Fruit fly (Drosophila melanogaster) whole organism, embryonic: ENCODE measurements around the gene alphaTub67C.

ENCODE experiments used
- Antp ChIP-seq: fragments of 200-800 bp; sonication (Bioruptor generic); optimal IDR thresholded peaks from 3 replicates; lab custom pipeline; 2016; ENCODE audit warnings: missing biosample characterization, missing genetic modification characterization
- B-H2 ChIP-seq: fragments of 200-800 bp; sonication (Bioruptor generic); optimal IDR thresholded peaks from 2 replicates; lab custom pipeline; 2018; ENCODE audit warnings: missing biosample characterization, mild to moderate bottlenecking, missing genetic modification characterization
- Blimp-1 ChIP-seq: fragments of 200-800 bp; sonication (Bioruptor generic); optimal IDR thresholded peaks from 3 replicates; lab custom pipeline; 2018; ENCODE audit warnings: missing biosample characterization, missing genetic modification characterization, mild to moderate bottlenecking, moderate library complexity, missing genetic modification reagents
- CG10209 ChIP-seq: fragments of 200-800 bp; sonication (Bioruptor generic); optimal IDR thresholded peaks from 3 replicates; lab custom pipeline; 2017; ENCODE audit warnings: missing biosample characterization, mild to moderate bottlenecking, missing genetic modification characterization, missing genetic modification reagents
- CG1024 ChIP-seq: fragments of 200-800 bp; sonication (Bioruptor generic); IDR thresholded peaks from 2 replicates; pipeline ENCODE4 v1.3.6; 2022; ENCODE audit warnings: missing biosample characterization, missing genetic modification characterization
- CG10431 ChIP-seq: fragments of 200-800 bp; sonication (Bioruptor generic); optimal IDR thresholded peaks from 3 replicates; lab custom pipeline; 2018; ENCODE audit warnings: missing biosample characterization, mild to moderate bottlenecking, missing genetic modification characterization
- CG11398 ChIP-seq: fragments of 200-800 bp; sonication (Bioruptor generic); optimal IDR thresholded peaks from 2 replicates; lab custom pipeline; 2016; ENCODE audit warnings: missing biosample characterization, missing genetic modification characterization
- CG12299 ChIP-seq: fragments of 200-800 bp; sonication (Bioruptor generic); optimal IDR thresholded peaks from 2 replicates; lab custom pipeline; 2018; ENCODE audit warnings: missing biosample characterization, mild to moderate bottlenecking, missing genetic modification characterization
- CG12659 ChIP-seq: fragments of 200-800 bp; sonication (Bioruptor generic); optimal IDR thresholded peaks from 3 replicates; lab custom pipeline; 2017; ENCODE audit warnings: mild to moderate bottlenecking, missing biosample characterization, missing genetic modification reagents, missing genetic modification characterization
- CG14965 ChIP-seq: fragments of 200-800 bp; sonication (Bioruptor generic); optimal IDR thresholded peaks from 2 replicates; lab custom pipeline; 2016; ENCODE audit warnings: missing biosample characterization, missing genetic modification characterization, borderline replicate concordance
- CG1529 ChIP-seq: fragments of 200-800 bp; sonication (Bioruptor generic); optimal IDR thresholded peaks from 3 replicates; lab custom pipeline; 2018; ENCODE audit warnings: missing biosample characterization, missing genetic modification characterization
- CG15601 ChIP-seq: fragments of 200-800 bp; sonication (Bioruptor generic); optimal IDR thresholded peaks from 3 replicates; lab custom pipeline; 2019; ENCODE audit warnings: missing biosample characterization, mild to moderate bottlenecking, missing genetic modification characterization, moderate library complexity
- CG18476 ChIP-seq: fragments of 200-800 bp; sonication (Bioruptor generic); optimal IDR thresholded peaks from 2 replicates; lab custom pipeline; 2016; ENCODE audit warnings: missing biosample characterization, mild to moderate bottlenecking, missing genetic modification characterization
- CG31365 ChIP-seq: fragments of 200-800 bp; sonication (Bioruptor generic); optimal IDR thresholded peaks from 2 replicates; lab custom pipeline; 2018; ENCODE audit warnings: missing biosample characterization, mild to moderate bottlenecking, missing genetic modification characterization
- CG32772 ChIP-seq: fragments of 200-800 bp; sonication (Bioruptor generic); IDR thresholded peaks from 2 replicates; pipeline ENCODE4 v1.3.6; 2022; ENCODE audit warnings: missing biosample characterization, missing genetic modification characterization
- CG43689 ChIP-seq: fragments of 200-800 bp; sonication (Bioruptor generic); IDR thresholded peaks from 2 replicates; pipeline ENCODE4 v1.3.6; 2022; ENCODE audit warnings: missing biosample characterization, missing genetic modification characterization
- CG6272 ChIP-seq: fragments of 200-800 bp; sonication (Bioruptor generic); IDR thresholded peaks from 2 replicates; pipeline ENCODE4 v1.3.6; 2022; ENCODE audit warnings: missing biosample characterization, missing genetic modification characterization
- CG8089 ChIP-seq: fragments of 200-800 bp; sonication (Bioruptor generic); optimal IDR thresholded peaks from 3 replicates; lab custom pipeline; 2016; ENCODE audit warnings: missing biosample characterization, missing genetic modification characterization
- CHES-1-like ChIP-seq: fragments of 200-800 bp; sonication (Bioruptor generic); optimal IDR thresholded peaks from 2 replicates; lab custom pipeline; 2016; ENCODE audit warnings: missing biosample characterization, missing genetic modification characterization
- Doc3 ChIP-seq: fragments of 200-800 bp; sonication (Bioruptor generic); IDR thresholded peaks from 3 replicates; pipeline ENCODE4 v1.3.6; 2022; ENCODE audit warnings: missing biosample characterization, missing genetic modification characterization; ENCODE audit not compliant: partially characterized antibody
- Dref ChIP-seq: fragments of 200-800 bp; sonication (Bioruptor generic); IDR thresholded peaks from 2 replicates; pipeline ENCODE4 v1.3.6; 2022; ENCODE audit warnings: missing biosample characterization, missing genetic modification characterization
- Fer1 ChIP-seq: fragments of 200-800 bp; sonication (Bioruptor generic); optimal IDR thresholded peaks from 2 replicates; lab custom pipeline; 2017; ENCODE audit warnings: missing biosample characterization, mild to moderate bottlenecking, missing genetic modification characterization
- HHEX ChIP-seq: fragments of 200-800 bp; sonication (Bioruptor generic); optimal IDR thresholded peaks from 3 replicates; lab custom pipeline; 2017; ENCODE audit warnings: missing biosample characterization, mild to moderate bottlenecking, missing genetic modification characterization, missing genetic modification reagents
- Hr3 ChIP-seq: fragments of 200-800 bp; sonication (Bioruptor generic); optimal IDR thresholded peaks from 3 replicates; lab custom pipeline; 2016; ENCODE audit warnings: missing biosample characterization, missing genetic modification characterization
- MBD-R2 ChIP-seq: fragments of 200-800 bp; sonication (Bioruptor generic); IDR thresholded peaks from 2 replicates; pipeline ENCODE4 v1.3.6; 2022; ENCODE audit warnings: missing biosample characterization, missing genetic modification characterization
- Med ChIP-seq: fragments of 200-800 bp; sonication (Bioruptor generic); peaks from one replicate; lab custom pipeline; 2016; ENCODE audit warnings: missing biosample characterization, missing genetic modification characterization, mild to moderate bottlenecking, inconsistent platforms, moderate library complexity
- Nf-YA ChIP-seq: fragments of 200-800 bp; sonication (Bioruptor generic); IDR thresholded peaks from 2 replicates; pipeline ENCODE4 v1.3.6; 2022; ENCODE audit warnings: missing biosample characterization, missing genetic modification characterization
- Sox100B ChIP-seq: fragments of 200-800 bp; sonication (Bioruptor generic); optimal IDR thresholded peaks from 3 replicates; lab custom pipeline; 2018; ENCODE audit warnings: missing biosample characterization, mild to moderate bottlenecking, missing genetic modification characterization
- cg ChIP-seq: fragments of 200-800 bp; sonication (Bioruptor generic); optimal IDR thresholded peaks from 3 replicates; lab custom pipeline; 2019; ENCODE audit warnings: missing biosample characterization, mild to moderate bottlenecking, missing genetic modification characterization, moderate library complexity
- dan ChIP-seq: fragments of 200-800 bp; sonication (Bioruptor generic); IDR thresholded peaks from 2 replicates; pipeline ENCODE4 v1.3.6; 2022; ENCODE audit warnings: missing biosample characterization, missing genetic modification characterization
- emc ChIP-seq: fragments of 200-800 bp; sonication (Bioruptor generic); optimal IDR thresholded peaks from 2 replicates; lab custom pipeline; 2016; ENCODE audit warnings: missing biosample characterization, missing genetic modification characterization
- ems ChIP-seq: fragments of 200-800 bp; sonication (Bioruptor generic); optimal IDR thresholded peaks from 3 replicates; lab custom pipeline; 2016; ENCODE audit warnings: missing biosample characterization, missing genetic modification characterization
- ewg ChIP-seq: fragments of 200-800 bp; sonication (Bioruptor generic); optimal IDR thresholded peaks from 3 replicates; lab custom pipeline; 2017; ENCODE audit warnings: mild to moderate bottlenecking, missing biosample characterization, missing genetic modification reagents, missing genetic modification characterization
- gce ChIP-seq: fragments of 200-800 bp; sonication (Bioruptor generic); IDR thresholded peaks from 3 replicates; pipeline ENCODE4 v1.3.6; 2022; ENCODE audit warnings: missing biosample characterization, missing genetic modification characterization
- ind ChIP-seq: fragments of 200-800 bp; sonication (Bioruptor generic); optimal IDR thresholded peaks from 3 replicates; lab custom pipeline; 2016; ENCODE audit warnings: missing biosample characterization, missing genetic modification characterization
- ken ChIP-seq: fragments of 200-800 bp; sonication (Bioruptor generic); IDR thresholded peaks from 3 replicates; pipeline ENCODE4 v1.3.6; 2022; ENCODE audit warnings: missing biosample characterization, missing genetic modification characterization
- lbe ChIP-seq: fragments of 200-800 bp; sonication (Bioruptor generic); optimal IDR thresholded peaks from 2 replicates; lab custom pipeline; 2016; ENCODE audit warnings: missing biosample characterization, mild to moderate bottlenecking, missing genetic modification characterization
- lola ChIP-seq, 3 experiments: fragments of >200 bp in 2 of 3; fragments of 200-800 bp in 1 of 3; sonication (Bioruptor generic) in 1 of 3; optimal IDR thresholded peaks; 2 replicates each; lab custom pipeline; 2017 to 2019; ENCODE audit warnings: missing biosample characterization in 3 of 3, missing genetic modification characterization in 3 of 3, mild to moderate bottlenecking in 1 of 3, moderate library complexity in 1 of 3
- mld ChIP-seq: fragments of 200-800 bp; sonication (Bioruptor generic); IDR thresholded peaks from 3 replicates; pipeline ENCODE4 v1.3.6; 2022; ENCODE audit warnings: missing biosample characterization, missing genetic modification characterization; ENCODE audit not compliant: partially characterized antibody
- nerfin-1 ChIP-seq: fragments of 200-800 bp; sonication (Bioruptor generic); optimal IDR thresholded peaks from 3 replicates; lab custom pipeline; 2019; ENCODE audit warnings: missing biosample characterization, mild to moderate bottlenecking, missing genetic modification characterization, moderate library complexity
- odd ChIP-seq: fragments of 200-800 bp; sonication (Bioruptor generic); optimal IDR thresholded peaks from 2 replicates; lab custom pipeline; 2017; ENCODE audit warnings: missing biosample characterization, mild to moderate bottlenecking, missing genetic modification characterization
- phol ChIP-seq: fragments of 200-800 bp; sonication (Bioruptor generic); optimal IDR thresholded peaks from 3 replicates; lab custom pipeline; 2018; ENCODE audit warnings: missing biosample characterization, mild to moderate bottlenecking, missing genetic modification characterization, moderate library complexity
- pum ChIP-seq: fragments of 200-800 bp; sonication (Bioruptor generic); optimal IDR thresholded peaks from 2 replicates; lab custom pipeline; 2016; ENCODE audit warnings: missing biosample characterization, missing genetic modification characterization
- shn ChIP-seq: fragments of 200-800 bp; sonication (Bioruptor generic); optimal IDR thresholded peaks from 3 replicates; lab custom pipeline; 2016; ENCODE audit warnings: missing biosample characterization, missing genetic modification characterization
- slbo ChIP-seq: fragments of 200-800 bp; sonication (Bioruptor generic); IDR thresholded peaks from 2 replicates; pipeline ENCODE4 v1.3.6; 2022; ENCODE audit warnings: missing biosample characterization, missing genetic modification characterization
- sob ChIP-seq: fragments of 200-800 bp; sonication (Bioruptor generic); IDR thresholded peaks from 2 replicates; pipeline ENCODE4 v1.3.6; 2022; ENCODE audit warnings: missing biosample characterization, missing genetic modification characterization
- stwl ChIP-seq: fragments of 200-800 bp; sonication (Bioruptor generic); optimal IDR thresholded peaks from 3 replicates; lab custom pipeline; 2018; ENCODE audit warnings: missing biosample characterization, mild to moderate bottlenecking, missing genetic modification characterization, moderate library complexity
- vnd ChIP-seq: fragments of 200-800 bp; sonication (Bioruptor generic); IDR thresholded peaks from 3 replicates; pipeline ENCODE4 v1.3.6; 2022; ENCODE audit warnings: missing biosample characterization, missing genetic modification characterization; ENCODE audit not compliant: partially characterized antibody
- zen2 ChIP-seq: fragments of 200-800 bp; sonication (Bioruptor generic); IDR thresholded peaks from 3 replicates; pipeline ENCODE4 v1.3.6; 2022; ENCODE audit warnings: missing biosample characterization, missing genetic modification characterization; ENCODE audit not compliant: partially characterized antibody

Gene alphaTub67C

DNA sequence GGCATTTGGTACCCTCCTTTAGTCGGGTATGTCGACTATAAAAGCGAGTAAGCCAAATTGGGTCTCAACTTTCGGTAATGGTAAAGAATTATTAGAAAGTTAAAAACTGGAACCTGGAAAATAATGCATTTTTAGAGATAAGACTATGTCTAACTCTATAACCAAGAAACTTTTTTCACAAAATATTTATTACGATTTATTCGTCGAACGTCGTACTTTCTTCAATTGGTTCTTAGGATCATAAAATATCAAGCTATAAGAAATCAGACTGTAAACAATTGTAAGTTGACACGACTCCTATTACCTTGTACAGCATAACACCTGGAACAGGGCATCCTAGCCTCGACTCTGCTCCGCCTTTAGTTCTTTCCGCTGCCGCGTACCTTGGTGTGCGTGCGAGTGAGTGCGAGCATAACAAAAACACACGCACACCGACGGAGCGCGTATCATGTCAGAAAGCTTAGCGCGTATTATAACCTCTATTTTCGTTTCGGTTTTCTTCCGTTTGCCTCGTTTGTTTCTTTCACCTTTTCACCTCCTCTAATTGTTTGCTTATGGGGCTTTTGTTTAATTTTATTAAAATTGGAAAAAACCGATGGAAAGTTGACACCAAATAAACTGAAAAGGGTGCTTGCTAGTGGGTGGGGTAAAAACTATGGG, 12.0 kb downstream of the alphaTub67C start (continued):
- TF ChIP-seq pum (GFP tag; lab: Kevin White, UChicago): peak; percentile 97
- peak; percentile 97 for TF ChIP-seq phol (tag; lab: Kevin White, UChicago)
- TF ChIP-seq CG12299 (tag; lab: Kevin White, UChicago): peak; percentile 86
- TF ChIP-seq CG15601 (tag; lab: Kevin White, UChicago): peak; percentile 93
- peak; percentile 96 for TF ChIP-seq ems (GFP tag; lab: Kevin White, UChicago)
- TF ChIP-seq emc (GFP tag; lab: Kevin White, UChicago): peak; percentile 91
- peak; percentile 86 for TF ChIP-seq CG32772 (GFP tag; lab: Robert Waterston, UW)
- peak; percentile 93 for TF ChIP-seq CG11398
- peak; percentile 95 for TF ChIP-seq odd (GFP tag; lab: Kevin White, UChicago)
- TF ChIP-seq Antp (GFP tag; lab: Kevin White, UChicago): peak; percentile 97
- TF ChIP-seq Hr3: peak; percentile 97
- TF ChIP-seq Med (GFP tag; lab: Kevin White, UChicago): peak; percentile 99
- peak; percentile 96 for TF ChIP-seq ind (GFP tag; lab: Kevin White, UChicago)
- TF ChIP-seq CG6272 (GFP tag; lab: Robert Waterston, UW): peak; percentile 79
- peak; percentile 97 for TF ChIP-seq CHES-1-like
- TF ChIP-seq MBD-R2: peak; percentile 62; the same call in 1 of the 2 replicates
- peak in 1 of 3 experiments; percentile 95 for TF ChIP-seq lola (GFP tag; optimal IDR thresholded peaks at IDR 0.05; lab: Kevin White, UChicago)
- TF ChIP-seq ken (GFP tag; lab: Robert Waterston, UW): peak; percentile 77
- TF ChIP-seq vnd: no peak
- TF ChIP-seq CG31365 (tag; lab: Kevin White, UChicago): peak; percentile 68
- TF ChIP-seq Nf-YA: peak; percentile 71
- TF ChIP-seq cg: peak; percentile 33
- TF ChIP-seq shn (GFP tag; lab: Kevin White, UChicago): peak; percentile 97
- TF ChIP-seq CG14965 (GFP tag; lab: Kevin White, UChicago): peak; percentile 77
- peak; percentile 91 for TF ChIP-seq ewg (GFP tag; lab: Kevin White, UChicago)
- peak; percentile 99 for TF ChIP-seq Sox100B (GFP tag; lab: Kevin White, UChicago)
- TF ChIP-seq Fer1 (GFP tag; lab: Kevin White, UChicago): peak; percentile 95
- peak; percentile 96 for TF ChIP-seq CG1529 (GFP tag; lab: Kevin White, UChicago)
- TF ChIP-seq nerfin-1 (tag; lab: Kevin White, UChicago): peak; percentile 91
- TF ChIP-seq CG43689 (GFP tag; lab: Robert Waterston, UW): peak; percentile 75
- peak; percentile 98 for TF ChIP-seq CG12659 (GFP tag; lab: Kevin White, UChicago)
- TF ChIP-seq B-H2 (GFP tag; lab: Kevin White, UChicago): peak; percentile 87
- TF ChIP-seq HHEX (GFP tag; lab: Kevin White, UChicago): peak; percentile 96
- no peak for TF ChIP-seq mld (GFP tag; lab: Robert Waterston, UW)
- TF ChIP-seq CG10209: peak; percentile 97
- TF ChIP-seq Dref (GFP tag; lab: Robert Waterston, UW): no peak
- TF ChIP-seq lbe (GFP tag; lab: Kevin White, UChicago): peak; percentile 78
- TF ChIP-seq CG18476: peak; percentile 97
- peak; percentile 84 for TF ChIP-seq CG10431 (GFP tag; lab: Kevin White, UChicago)
- TF ChIP-seq sob (GFP tag; lab: Robert Waterston, UW): peak; percentile 92
- no peak for TF ChIP-seq zen2 (GFP tag; lab: Robert Waterston, UW)
- TF ChIP-seq gce (GFP tag; lab: Robert Waterston, UW): peak; percentile 72; the same call in 2 of the 3 replicates
- TF ChIP-seq dan (GFP tag; lab: Robert Waterston, UW): peak; percentile 63; the same call in 1 of the 2 replicates
- TF ChIP-seq Blimp-1 (GFP tag; lab: Kevin White, UChicago): peak; percentile 86
- TF ChIP-seq CG1024 (GFP tag; lab: Robert Waterston, UW): peak; percentile 66
- no peak for TF ChIP-seq Doc3 (GFP tag; lab: Robert Waterston, UW)
- peak; percentile 95 for TF ChIP-seq CG8089 (GFP tag; lab: Kevin White, UChicago)
- peak; percentile 89 for TF ChIP-seq slbo (GFP tag; lab: Robert Waterston, UW)
- no peak for TF ChIP-seq stwl (tag; lab: Kevin White, UChicago)
